Worm (Caenorhabditis elegans): ENCODE measurements around the gene M04D8.5.

ce11 chrIII:10037150-10037549 is 4.0 kb upstream of the M04D8.5 start, which contains the start of gene M04D8.7:
- no peak for TF ChIP-seq B0310.2 (tag; optimal IDR thresholded peaks at IDR 0.05)
- TF ChIP-seq ama-1 (optimal IDR thresholded peaks at IDR 0.05), result no peak
- TF ChIP-seq hmbx-1 (tag; optimal IDR thresholded peaks at IDR 0.05), result no peak
- no peak for TF ChIP-seq flt-1 (GFP tag; IDR thresholded peaks at IDR 0.05)
- no peak for TF ChIP-seq tbx-11 (GFP tag; IDR thresholded peaks at IDR 0.05)
- TF ChIP-seq aly-1 (tag; optimal IDR thresholded peaks at IDR 0.05), result no peak
- no peak for TF ChIP-seq hmg-4 (GFP tag; optimal IDR thresholded peaks at IDR 0.05)
- no peak for TF ChIP-seq tra-4 (tag; optimal IDR thresholded peaks at IDR 0.05)
